Worm (Caenorhabditis elegans): ENCODE results near the gene gcy-34.
A peak's percentile ranks its signal among the peaks of the same experiment; 100 is the strongest.

gcy-34 gene

DNA sequence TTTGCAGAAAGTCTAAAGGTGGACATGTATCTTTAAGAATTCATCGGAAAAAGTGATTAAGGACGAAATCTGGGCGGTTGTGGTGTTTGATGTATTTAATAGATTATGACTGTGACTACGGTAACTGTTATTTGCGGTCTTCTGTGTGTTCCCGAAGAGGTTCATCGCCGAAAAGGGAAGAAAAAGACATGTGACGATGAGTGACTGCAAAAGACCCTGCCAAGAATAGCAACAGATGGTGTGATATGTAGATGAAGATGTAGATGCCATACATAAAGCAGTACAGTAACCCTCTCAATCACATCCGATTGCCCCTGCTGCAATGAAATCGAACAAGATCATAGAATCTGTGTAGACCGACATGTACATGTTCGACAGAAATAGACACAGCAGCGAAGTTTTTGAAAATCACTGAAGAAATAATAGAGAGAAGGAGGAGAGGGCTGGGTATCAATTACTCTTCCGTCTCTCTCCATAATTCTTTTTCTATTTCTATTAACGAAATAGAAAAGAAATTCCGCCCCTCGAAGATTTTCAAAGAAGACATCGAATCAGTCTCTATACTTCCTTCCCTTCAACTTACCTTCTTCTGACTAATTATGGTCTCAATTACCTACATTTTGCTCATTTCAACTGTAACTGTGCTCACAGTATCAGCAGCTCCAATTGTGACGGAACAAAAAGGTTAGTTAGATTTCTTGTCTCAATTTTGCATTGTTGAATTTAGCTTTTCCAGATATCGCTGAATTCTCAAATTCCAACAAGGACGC, 26.7 kb downstream of the gcy-34 start, which contains the start of gene F32H5.3:
TSS of gene F32H5.3 (plus strand) at position 513 of the 770 bp plus-strand sequence.
- no peak for TF ChIP-seq ZK546.5 (tag; optimal IDR thresholded peaks at IDR 0.05)
- TF ChIP-seq nhr-25 (tag; optimal IDR thresholded peaks at IDR 0.05): peak; percentile 24
- TF ChIP-seq nhr-43 (tag; optimal IDR thresholded peaks at IDR 0.05; ENCODE audit: poor library complexity, severe bottlenecking): peak; percentile 8
- TF ChIP-seq elt-1 (tag; optimal IDR thresholded peaks at IDR 0.05): peak; percentile 81
- no peak for TF ChIP-seq unc-39 (tag; optimal IDR thresholded peaks at IDR 0.05)
- peak; percentile 35 for TF ChIP-seq nhr-23 (tag; optimal IDR thresholded peaks at IDR 0.05)

DNA sequence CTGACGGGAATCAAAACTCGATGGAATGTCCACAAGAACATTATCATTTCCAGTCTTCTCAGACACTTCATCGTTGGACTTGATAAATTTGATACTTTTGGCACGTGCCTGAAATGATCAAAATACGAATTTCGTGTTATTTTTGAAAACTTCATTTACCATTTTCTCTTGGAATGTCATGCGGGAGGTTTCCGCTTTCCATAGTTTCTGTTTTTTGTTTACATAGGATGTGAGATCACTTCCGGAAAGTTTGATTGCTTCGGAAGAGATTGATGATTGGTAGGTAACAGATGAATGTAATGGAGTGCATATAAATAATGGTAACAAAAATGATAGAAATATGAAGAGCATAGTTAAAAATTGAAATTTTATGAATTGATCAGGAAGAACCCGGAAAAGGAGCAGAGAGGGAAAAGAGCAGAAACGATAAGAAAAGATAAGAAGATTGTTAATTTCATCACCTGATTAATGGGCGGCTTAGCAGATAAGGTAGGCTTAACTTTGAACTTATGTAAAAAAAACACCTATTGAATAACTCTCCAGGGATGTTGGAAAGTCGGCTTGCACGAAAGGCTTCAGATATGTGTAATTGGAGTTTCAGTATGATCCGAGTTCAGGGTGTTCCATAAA, 27.9 kb downstream of the gcy-34 start, which contains the start of gene F32H5.1:
TSS of gene F32H5.1 (minus strand) at position 386 of the 630 bp plus-strand sequence.
- TF ChIP-seq elt-2 (tag; optimal IDR thresholded peaks at IDR 0.05) (peak; percentile 93), ceh-82 (tag; optimal IDR thresholded peaks at IDR 0.05) (no peak), pqm-1 (tag; optimal IDR thresholded peaks at IDR 0.05) (peak; percentile 73), nhr-43 (tag; optimal IDR thresholded peaks at IDR 0.05; ENCODE audit: poor library complexity, severe bottlenecking) (no peak)

DNA sequence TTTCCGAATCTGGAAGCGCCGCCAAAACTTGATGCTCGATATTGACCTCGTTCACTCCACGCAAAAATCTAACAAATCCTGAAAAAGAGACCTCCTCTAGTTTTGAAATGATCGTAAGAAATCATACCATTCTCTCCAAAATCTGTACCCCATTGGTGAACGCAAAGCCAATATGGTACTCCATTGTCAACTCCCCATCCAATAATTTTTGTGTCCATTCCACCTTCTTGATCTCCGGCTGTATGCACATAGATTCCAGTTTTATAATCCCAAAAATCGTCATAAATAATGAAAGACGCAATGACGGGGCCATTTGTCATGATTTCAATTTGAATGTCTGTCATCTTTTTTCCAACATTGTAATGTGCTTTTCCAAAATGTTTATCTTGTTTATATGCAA, 29.5 kb downstream of the gcy-34 start:
- TF ChIP-seq aly-2 (tag; optimal IDR thresholded peaks at IDR 0.05) (no peak), ztf-11 (tag; optimal IDR thresholded peaks at IDR 0.05) (no peak), eor-1 (tag; optimal IDR thresholded peaks at IDR 0.05) (no peak), unc-62 (GFP tag; optimal IDR thresholded peaks at IDR 0.05) (no peak), fkh-10 (GFP tag; optimal IDR thresholded peaks at IDR 0.05) (no peak), R02D3.7 (tag; optimal IDR thresholded peaks at IDR 0.05) (no peak)

DNA sequence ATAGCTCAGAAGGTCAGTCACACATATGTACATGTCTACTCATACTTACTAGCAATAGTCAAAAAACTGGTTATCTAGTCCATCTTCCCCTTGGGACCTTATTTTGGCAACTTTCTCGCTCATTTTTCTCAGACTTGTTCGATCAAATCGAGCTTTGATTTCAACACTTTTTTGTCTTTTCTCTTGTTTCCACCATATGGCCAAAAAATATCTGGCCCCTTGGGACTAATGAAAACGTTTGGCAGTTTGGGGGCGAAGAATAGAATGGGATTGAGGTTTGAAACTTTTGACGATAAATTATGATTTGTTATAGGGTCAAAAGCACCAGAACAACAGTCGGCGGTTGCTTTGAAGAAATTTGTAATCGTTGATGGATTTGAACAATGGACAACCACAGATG, 33.3 kb downstream of the gcy-34 start:
- TF ChIP-seq elt-1 (tag; optimal IDR thresholded peaks at IDR 0.05): peak; percentile 24
- TF ChIP-seq elt-2 (tag; optimal IDR thresholded peaks at IDR 0.05): no peak

DNA sequence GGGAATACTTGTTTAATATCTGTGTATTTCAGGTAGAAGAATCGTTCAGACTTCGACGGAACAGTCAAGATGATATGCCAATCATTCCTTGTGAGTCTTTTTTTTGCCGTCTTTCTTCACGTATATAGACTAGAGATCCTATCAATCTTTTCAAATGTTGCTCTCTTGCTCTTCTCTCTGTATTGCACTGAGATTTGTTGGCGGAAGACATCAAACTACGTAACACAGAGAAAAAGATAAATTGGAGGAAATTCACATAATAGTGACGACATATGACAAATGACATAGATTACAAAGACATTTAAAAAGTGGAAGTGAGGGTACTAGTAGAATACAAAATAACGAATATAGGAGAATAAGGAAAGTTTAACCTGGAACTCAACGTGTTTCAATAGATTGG, 33.9 kb downstream of the gcy-34 start:
- peak; percentile 77 for TF ChIP-seq elt-1 (tag; optimal IDR thresholded peaks at IDR 0.05)
- TF ChIP-seq nhr-28 (tag; optimal IDR thresholded peaks at IDR 0.05): no peak
- peak; percentile 45 for TF ChIP-seq lin-39 (tag; optimal IDR thresholded peaks at IDR 0.05)
- TF ChIP-seq unc-62 (GFP tag; optimal IDR thresholded peaks at IDR 0.05): peak; percentile 87
- TF ChIP-seq nfya-1 (tag; optimal IDR thresholded peaks at IDR 0.05; ENCODE audit: insufficient read depth): peak; percentile 28

DNA sequence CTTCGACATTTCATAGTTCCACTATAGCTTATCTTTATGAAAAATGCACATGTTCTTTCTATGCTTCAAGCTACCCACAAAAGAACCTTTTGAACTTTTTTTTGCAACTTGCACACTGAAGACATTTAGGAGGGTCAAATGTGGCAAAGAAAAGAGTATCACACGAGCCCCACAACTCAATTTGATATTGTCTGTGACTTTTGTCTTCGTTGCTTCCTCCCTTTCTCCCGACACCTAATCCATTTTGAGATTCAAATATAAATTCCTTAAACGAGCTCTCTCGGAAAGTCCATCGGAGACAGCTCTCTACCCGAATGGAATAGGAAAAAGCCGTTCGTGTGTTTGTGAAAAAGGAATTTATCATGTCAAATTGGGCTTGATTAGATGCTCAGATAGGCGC, 35.4 kb downstream of the gcy-34 start:
- TF ChIP-seq fkh-10 (GFP tag; optimal IDR thresholded peaks at IDR 0.05): peak; percentile 80
- no peak for TF ChIP-seq nhr-12 (tag; optimal IDR thresholded peaks at IDR 0.05)
- TF ChIP-seq zag-1 (tag; optimal IDR thresholded peaks at IDR 0.05): no peak

DNA sequence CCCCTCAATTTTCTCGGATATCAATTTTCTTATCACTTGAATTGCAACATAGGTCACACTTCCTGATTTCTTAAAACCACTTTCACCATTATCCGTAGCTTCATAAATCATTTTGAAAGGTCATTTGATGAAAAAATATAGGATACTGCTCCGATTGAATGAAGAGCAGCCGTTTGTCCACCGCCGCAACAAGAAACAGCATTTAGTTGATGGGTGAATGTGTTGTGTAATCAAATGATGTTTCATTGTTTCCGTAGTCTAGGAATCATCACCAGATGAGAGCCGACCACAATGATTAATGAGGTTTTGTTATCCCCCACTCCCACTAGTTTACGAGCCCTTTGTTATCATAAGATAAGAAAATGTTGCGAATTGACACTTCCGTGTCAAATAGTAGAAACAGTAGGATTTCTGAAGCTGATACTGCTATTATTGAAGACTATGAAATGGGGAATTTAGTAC, 39.8 kb downstream of the gcy-34 start, which contains the start of gene twk-43:
TSS of gene twk-43 (plus strand) at position 412 of the 462 bp plus-strand sequence.
- TF ChIP-seq egl-5 (tag; optimal IDR thresholded peaks at IDR 0.05): peak; percentile 68
- no peak for TF ChIP-seq nhr-76 (tag; optimal IDR thresholded peaks at IDR 0.05)

DNA sequence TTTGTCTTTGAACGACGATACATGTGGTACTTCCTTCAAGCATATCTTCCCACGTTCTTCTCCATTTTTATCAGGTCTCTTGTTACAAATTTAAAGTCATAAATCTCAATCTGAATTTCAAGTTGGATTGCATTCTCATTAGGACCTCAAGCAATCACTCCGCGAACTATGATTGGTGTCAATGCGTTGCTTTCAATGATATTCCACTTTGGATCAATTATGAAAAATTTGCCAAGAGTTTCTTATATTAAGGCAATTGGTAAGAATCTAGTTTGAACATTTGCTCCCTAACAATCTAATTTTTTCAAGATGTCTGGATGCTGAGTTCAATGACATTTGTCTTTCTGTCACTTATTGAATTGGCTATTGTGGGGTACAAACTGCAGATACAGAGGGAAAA, 43.5 kb downstream of the gcy-34 start:
- TF ChIP-seq lin-39 (tag; optimal IDR thresholded peaks at IDR 0.05) (no peak), lin-15B (tag; optimal IDR thresholded peaks at IDR 0.05) (no peak), ztf-11 (tag; optimal IDR thresholded peaks at IDR 0.05) (no peak), elt-1 (tag; optimal IDR thresholded peaks at IDR 0.05) (no peak), ZK546.5 (tag; optimal IDR thresholded peaks at IDR 0.05) (no peak), ceh-28 (tag; optimal IDR thresholded peaks at IDR 0.05) (no peak), nfya-1 (tag; optimal IDR thresholded peaks at IDR 0.05; ENCODE audit: insufficient read depth) (no peak)
